Worm (Caenorhabditis elegans): ENCODE results near the gene sra-34.

The sra-34 gene

DNA sequence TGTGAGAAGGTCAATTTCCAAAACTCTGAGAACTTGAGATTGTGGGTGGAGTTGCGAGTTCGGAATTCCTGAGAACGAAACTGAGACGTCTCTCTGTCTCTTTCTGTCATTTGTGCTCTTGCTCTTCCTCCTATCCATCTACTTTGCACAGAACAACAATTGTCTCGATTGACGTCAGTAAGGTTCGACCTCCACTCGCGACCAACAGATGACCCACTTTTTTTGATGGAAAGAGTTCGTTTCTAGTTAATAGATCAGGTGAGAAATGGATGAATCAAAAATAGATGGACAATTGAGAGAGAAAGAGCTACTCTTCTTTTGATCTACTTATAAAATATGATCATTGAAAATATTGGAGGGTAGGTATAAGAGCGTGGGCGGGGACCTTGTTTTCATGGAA is 48.9 kb downstream of the sra-34 start:
- TF ChIP-seq mep-1 (tag; optimal IDR thresholded peaks at IDR 0.05) (no peak), hlh-1 (tag; optimal IDR thresholded peaks at IDR 0.05) (peak; percentile 87)
